Fruit fly (Drosophila melanogaster) S2 (cell line): ENCODE results near the gene CG3638.

Experiments
- CG8478 ChIP-seq: fragments of >200 bp; optimal IDR thresholded peaks from 2 replicates; lab custom pipeline; 2018
- CTCF ChIP-seq, 2 experiments: fragments of >200 bp; optimal IDR thresholded peaks; 2 replicates each; lab custom pipeline; 2018

- TF ChIP-seq CTCF (optimal IDR thresholded peaks at IDR 0.05; lab: Kevin White, UChicago) (no peak), CG8478 (lab: Kevin White, UChicago) (no peak)
These were observed 20.4 kb upstream of the CG3638 start for dm6 chrX:1256742-1257441.
